Worm (Caenorhabditis elegans) whole organism, L4/young adult: ENCODE measurements around the gene ubxn-5.

Source experiments
- W03F9.2 ChIP-seq: fragments of 150-350 bp; optimal IDR thresholded peaks from 2 replicates; lab custom pipeline; 2014; ENCODE audit warnings: missing biosample characterization, missing genetic modification characterization
- dao-5 ChIP-seq: sonication (generic microtip); optimal IDR thresholded peaks from 2 replicates; lab custom pipeline; 2016; ENCODE audit warnings: missing genotype, missing genetic modification characterization, moderate library complexity, missing compliant biosample characterization
- him-1 ChIP-seq: sonication (generic microtip); optimal IDR thresholded peaks from 2 replicates; lab custom pipeline; 2016; ENCODE audit warnings: missing genotype, missing genetic modification reagents, missing genetic modification characterization, missing compliant biosample characterization

DNA sequence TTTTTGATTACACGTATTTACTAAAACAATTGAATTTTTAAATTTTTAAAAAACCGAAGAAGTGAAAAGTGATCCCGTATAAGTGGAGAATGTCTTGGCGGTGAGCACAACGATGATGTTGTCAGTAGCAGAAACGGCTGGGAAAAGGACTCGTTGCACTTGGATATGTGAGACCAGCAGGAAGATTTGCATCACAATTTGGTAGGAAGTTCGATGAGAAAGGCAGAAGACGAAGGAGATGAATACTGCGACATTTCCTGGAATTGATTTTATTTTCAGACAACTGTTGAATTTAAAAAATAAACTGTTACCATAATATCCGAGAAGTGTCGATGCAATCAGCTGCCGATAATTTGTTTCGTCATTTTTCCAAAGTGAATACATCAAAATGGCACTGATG, 34.4 kb downstream of the ubxn-5 start, which contains the start of gene R05H5.4:
- no peak for TF ChIP-seq dao-5 (tag; lab: Kevin White, UChicago)
- no peak for TF ChIP-seq him-1 (tag; lab: Kevin White, UChicago)
- TF ChIP-seq W03F9.2 (tag; lab: Kevin White, UChicago), result no peak
